Worm (Caenorhabditis elegans) whole organism, L4 larva: ENCODE results near the gene mmab-1.

ENCODE experiments used
- F26F4.8 ChIP-seq: fragments of 200-800 bp; sonication (Bioruptor generic); conservative IDR thresholded peaks from 2 replicates; pipeline ENCODE4 v1.3.6; 2022; ENCODE audit warnings: missing genetic modification characterization, missing compliant biosample characterization
- R02D3.7 ChIP-seq: fragments of 150-350 bp; sonication (generic microtip); optimal IDR thresholded peaks from 3 replicates; lab custom pipeline; 2014; ENCODE audit warnings: missing biosample characterization, missing genetic modification characterization
- T26A8.4 ChIP-seq: fragments of 200-800 bp; sonication (Bioruptor generic); IDR thresholded peaks from 2 replicates; pipeline ENCODE4 v1.3.6; 2022; ENCODE audit warnings: missing genetic modification characterization, missing compliant biosample characterization
- Y48G9A.11 ChIP-seq: fragments of 200-800 bp; sonication (Bioruptor generic); IDR thresholded peaks from 2 replicates; pipeline ENCODE4 v1.3.6; 2022; ENCODE audit warnings: missing genetic modification reagents, missing genetic modification characterization, missing compliant biosample characterization
- Y5F2A.4 ChIP-seq: fragments of 200-800 bp; sonication (Bioruptor generic); optimal IDR thresholded peaks from 2 replicates; lab custom pipeline; 2018; ENCODE audit warnings: mild to moderate bottlenecking, missing genetic modification characterization, missing compliant biosample characterization
- aha-1 ChIP-seq: fragments of 150-350 bp; peaks from one replicate; lab custom pipeline; 2014; ENCODE audit warnings: missing biosample characterization, missing genetic modification characterization
- arid-1 ChIP-seq: fragments of 200-800 bp; sonication (Bioruptor generic); conservative IDR thresholded peaks from 2 replicates; pipeline ENCODE4 v1.3.6; 2022; ENCODE audit warnings: missing genetic modification reagents, missing genetic modification characterization, missing compliant biosample characterization
- ceh-28 ChIP-seq: fragments of 150-350 bp; optimal IDR thresholded peaks from 2 replicates; lab custom pipeline; 2014; ENCODE audit warnings: missing biosample characterization, missing genetic modification reagents, missing genetic modification characterization
- ctbp-1 ChIP-seq: fragments of 200-800 bp; sonication (Bioruptor generic); IDR thresholded peaks from 2 replicates; pipeline ENCODE4 v1.3.6; 2022; ENCODE audit warnings: missing genetic modification reagents, missing genetic modification characterization, missing compliant biosample characterization
- daf-16 ChIP-seq, 3 experiments: sonication (generic microtip); optimal IDR thresholded peaks; 2 replicates each; lab custom pipeline; 2016 to 2017; ENCODE audit warnings: missing genetic modification characterization in 3 of 3, missing genetic modification reagents in 3 of 3, mild to moderate bottlenecking in 2 of 3, missing compliant biosample characterization in 2 of 3, missing biosample characterization in 1 of 3, moderate library complexity in 1 of 3
- daf-19 ChIP-seq: fragments of 200-800 bp; sonication (Bioruptor generic); conservative IDR thresholded peaks from 2 replicates; pipeline ENCODE4 v1.3.6; 2022; ENCODE audit warnings: missing genetic modification characterization, missing compliant biosample characterization
- dmd-8 ChIP-seq: fragments of 200-800 bp; sonication (Bioruptor generic); IDR thresholded peaks from 2 replicates; pipeline ENCODE4 v1.3.6; 2022; ENCODE audit warnings: missing genetic modification characterization, missing compliant biosample characterization
- duxl-1 ChIP-seq: sonication (generic microtip); optimal IDR thresholded peaks from 2 replicates; lab custom pipeline; 2016; ENCODE audit warnings: mild to moderate bottlenecking, missing genetic modification characterization, moderate library complexity, missing compliant biosample characterization; ENCODE audit not compliant: poor library complexity
- dve-1 ChIP-seq: sonication (generic microtip); optimal IDR thresholded peaks from 2 replicates; lab custom pipeline; 2017; ENCODE audit warnings: antibody characterized with exemption, mild to moderate bottlenecking, missing genetic modification characterization, missing compliant biosample characterization; ENCODE audit not compliant: insufficient read depth
- egl-43 ChIP-seq: fragments of 200-800 bp; sonication (Bioruptor generic); IDR thresholded peaks from 2 replicates; pipeline ENCODE4 v1.3.6; 2022; ENCODE audit warnings: missing genetic modification reagents, missing genetic modification characterization, missing compliant biosample characterization
- gei-8 ChIP-seq: fragments of 200-800 bp; sonication (Bioruptor generic); optimal IDR thresholded peaks from 2 replicates; lab custom pipeline; 2018; ENCODE audit warnings: mild to moderate bottlenecking, missing genetic modification characterization, missing compliant biosample characterization
- hif-1 ChIP-seq, 2 experiments: sonication (generic microtip); optimal IDR thresholded peaks; 2 replicates each; lab custom pipeline; 2016 to 2017; ENCODE audit warnings: missing compliant biosample characterization in 2 of 2, missing genetic modification characterization in 2 of 2, missing genetic modification reagents in 2 of 2, missing genotype in 2 of 2, mild to moderate bottlenecking in 1 of 2
- hlh-11 ChIP-seq: fragments of 200-800 bp; sonication (Bioruptor generic); optimal IDR thresholded peaks from 2 replicates; lab custom pipeline; 2018; ENCODE audit warnings: mild to moderate bottlenecking, missing genetic modification characterization, missing compliant biosample characterization
- hlh-30 ChIP-seq: sonication (generic microtip); optimal IDR thresholded peaks from 2 replicates; lab custom pipeline; 2017; ENCODE audit warnings: antibody characterized with exemption, mild to moderate bottlenecking, missing genetic modification characterization, missing compliant biosample characterization; ENCODE audit not compliant: insufficient read depth
- hmg-1.1 ChIP-seq: fragments of 200-800 bp; sonication (Bioruptor generic); IDR thresholded peaks from 2 replicates; pipeline ENCODE4 v1.3.6; 2022; ENCODE audit warnings: missing genetic modification reagents, missing genetic modification characterization, missing compliant biosample characterization
- lir-3 ChIP-seq: sonication (generic microtip); optimal IDR thresholded peaks from 2 replicates; lab custom pipeline; 2016; ENCODE audit warnings: mild to moderate bottlenecking, missing genetic modification characterization, missing compliant biosample characterization
- madf-9 ChIP-seq: fragments of 200-800 bp; sonication (Bioruptor generic); conservative IDR thresholded peaks from 2 replicates; pipeline ENCODE4 v1.3.6; 2022; ENCODE audit warnings: missing genetic modification reagents, missing genetic modification characterization, missing compliant biosample characterization
- mdl-1 ChIP-seq, 2 experiments: fragments of 150-350 bp in 1 of 2; sonication (generic microtip) in 1 of 2; optimal IDR thresholded peaks; 2 replicates each; lab custom pipeline; 2014 to 2017; ENCODE audit warnings: missing biosample characterization in 2 of 2, missing genetic modification characterization in 2 of 2
- mep-1 ChIP-seq: fragments of 150-350 bp; sonication (generic microtip); optimal IDR thresholded peaks from 3 replicates; lab custom pipeline; 2014; ENCODE audit warnings: missing biosample characterization, missing genetic modification characterization
- mes-2 ChIP-seq: sonication (generic microtip); optimal IDR thresholded peaks from 2 replicates; lab custom pipeline; 2016; ENCODE audit warnings: missing genotype, mild to moderate bottlenecking, missing genetic modification characterization, missing compliant biosample characterization; ENCODE audit not compliant: poor library complexity, severe bottlenecking
- mxl-3 ChIP-seq: fragments of 200-800 bp; sonication (Bioruptor generic); optimal IDR thresholded peaks from 2 replicates; lab custom pipeline; 2018; ENCODE audit warnings: mild to moderate bottlenecking, missing genetic modification characterization, missing compliant biosample characterization
- nhr-10 ChIP-seq: fragments of 150-350 bp; optimal IDR thresholded peaks from 2 replicates; lab custom pipeline; 2014; ENCODE audit warnings: missing biosample characterization, missing genetic modification characterization
- nhr-102 ChIP-seq: sonication (generic microtip); optimal IDR thresholded peaks from 2 replicates; lab custom pipeline; 2016; ENCODE audit warnings: mild to moderate bottlenecking, missing genetic modification characterization, moderate library complexity, missing compliant biosample characterization
- nhr-11 ChIP-seq: fragments of 150-350 bp; optimal IDR thresholded peaks from 2 replicates; lab custom pipeline; 2014; ENCODE audit warnings: missing biosample characterization, missing genetic modification characterization
- nhr-237 ChIP-seq: sonication (generic microtip); optimal IDR thresholded peaks from 2 replicates; lab custom pipeline; 2017; ENCODE audit warnings: missing biosample characterization, missing genetic modification characterization
- nhr-42 ChIP-seq: fragments of 200-800 bp; sonication (Bioruptor generic); IDR thresholded peaks from 2 replicates; pipeline ENCODE4 v1.3.6; 2022; ENCODE audit warnings: missing genetic modification characterization, missing compliant biosample characterization
- nhr-48 ChIP-seq: sonication (generic microtip); optimal IDR thresholded peaks from 2 replicates; lab custom pipeline; 2016; ENCODE audit warnings: mild to moderate bottlenecking, missing genetic modification characterization, missing compliant biosample characterization
- nhr-77 ChIP-seq: fragments of 150-350 bp; optimal IDR thresholded peaks from 2 replicates; lab custom pipeline; 2014; ENCODE audit warnings: missing biosample characterization, missing genetic modification characterization
- pha-4 ChIP-seq, 2 experiments: fragments of 150-350 bp in 1 of 2; fragments of 200-800 bp in 1 of 2; sonication (Bioruptor generic) in 1 of 2; IDR thresholded peaks in 1 of 2; optimal IDR thresholded peaks in 1 of 2; 2 replicates each; pipeline versions ENCODE4 v1.3.6 to Lab custom; 2014 to 2022; ENCODE audit warnings: missing genetic modification characterization in 2 of 2, missing genetic modification reagents in 2 of 2, missing biosample characterization in 1 of 2, missing compliant biosample characterization in 1 of 2
- php-3 ChIP-seq: fragments of 200-800 bp; sonication (Bioruptor generic); IDR thresholded peaks from 2 replicates; pipeline ENCODE4 v1.3.6; 2022; ENCODE audit warnings: missing genetic modification reagents, missing genetic modification characterization, missing compliant biosample characterization
- pqm-1 ChIP-seq: sonication (generic microtip); optimal IDR thresholded peaks from 2 replicates; lab custom pipeline; 2017; ENCODE audit warnings: missing biosample characterization, missing genetic modification characterization
- rbr-2 ChIP-seq: sonication (generic microtip); optimal IDR thresholded peaks from 2 replicates; lab custom pipeline; 2016; ENCODE audit warnings: missing genotype, missing genetic modification characterization, missing compliant biosample characterization
- sdz-12 ChIP-seq: fragments of 200-800 bp; sonication (Bioruptor generic); optimal IDR thresholded peaks from 2 replicates; lab custom pipeline; 2018; ENCODE audit warnings: mild to moderate bottlenecking, missing genetic modification characterization, missing compliant biosample characterization
- set-16 ChIP-seq: fragments of 200-800 bp; sonication (Bioruptor generic); IDR thresholded peaks from 2 replicates; pipeline ENCODE4 v1.3.6; 2022; ENCODE audit warnings: missing genetic modification reagents, missing genetic modification characterization, missing compliant biosample characterization
- skn-1 ChIP-seq: fragments of 150-350 bp; optimal IDR thresholded peaks from 2 replicates; lab custom pipeline; 2014; ENCODE audit warnings: missing biosample characterization, missing genetic modification characterization
- snpc-1.2 ChIP-seq: fragments of 200-800 bp; sonication (Bioruptor generic); IDR thresholded peaks from 2 replicates; pipeline ENCODE4 v1.3.6; 2022; ENCODE audit warnings: missing genetic modification reagents, missing genetic modification characterization, missing compliant biosample characterization
- unc-39 ChIP-seq: sonication (generic microtip); optimal IDR thresholded peaks from 2 replicates; lab custom pipeline; 2017; ENCODE audit warnings: missing biosample characterization, missing genetic modification characterization
- unc-62 ChIP-seq, 3 experiments: fragments of 150-350 bp in 1 of 3; sonication (generic microtip); optimal IDR thresholded peaks in 2 of 3; peaks in 1 of 3; 1 replicate in 1 of 3; 2 replicates in 2 of 3; lab custom pipeline; 2014 to 2017; ENCODE audit warnings: missing biosample characterization in 3 of 3, missing genetic modification characterization in 3 of 3, missing genetic modification reagents in 3 of 3, missing genotype in 1 of 3
- zag-1 ChIP-seq: fragments of 150-350 bp; optimal IDR thresholded peaks from 2 replicates; lab custom pipeline; 2014; ENCODE audit warnings: missing biosample characterization, missing genetic modification characterization
- zfp-3 ChIP-seq: fragments of 200-800 bp; sonication (Bioruptor generic); conservative IDR thresholded peaks from 2 replicates; pipeline ENCODE4 v1.3.6; 2022; ENCODE audit warnings: missing genetic modification reagents, missing genetic modification characterization, missing compliant biosample characterization

mmab-1 gene

DNA sequence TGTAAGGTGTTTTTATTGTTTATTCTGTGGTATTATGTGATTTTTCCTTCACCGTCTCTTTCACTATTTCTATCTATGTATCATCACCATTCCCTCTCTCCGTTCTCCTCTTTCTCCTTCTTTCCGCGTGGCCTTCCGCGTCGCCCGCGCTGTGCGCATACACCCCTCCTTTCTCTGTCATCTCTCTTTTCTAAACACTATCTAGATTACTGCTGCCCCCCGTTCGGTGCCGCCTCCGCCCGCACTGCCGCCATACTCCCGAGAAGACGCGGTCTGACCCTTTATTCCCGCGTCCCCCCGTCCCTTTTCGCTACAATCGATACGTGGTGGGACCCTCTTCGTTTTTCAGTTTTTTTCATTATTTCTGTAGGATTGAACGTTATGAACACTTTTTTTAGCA, 26.7 kb upstream of the mmab-1 start:
- TF ChIP-seq hlh-30 (tag; lab: Kevin White, UChicago) (peak; percentile 33), hif-1 (tag; optimal IDR thresholded peaks at IDR 0.05; lab: Kevin White, UChicago) (peak in 1 of 2 experiments; percentile 18), egl-43 (GFP tag; lab: Robert Waterston, UW) (0 out of 2 replicates have a peak, but pooled peaks have one; percentile 55), dve-1 (tag; lab: Kevin White, UChicago) (no peak), mdl-1 (tag; optimal IDR thresholded peaks at IDR 0.05; lab: Kevin White, UChicago) (peak; percentile 23 to 55), pqm-1 (tag; lab: Kevin White, UChicago) (no peak), nhr-237 (no peak), mxl-3 (GFP tag; lab: Kevin White, UChicago) (peak; percentile 30), skn-1 (tag; lab: Kevin White, UChicago) (no peak), mes-2 (tag; lab: Kevin White, UChicago) (peak; percentile 22), nhr-10 (tag; lab: Kevin White, UChicago) (no peak), sdz-12 (GFP tag; lab: Kevin White, UChicago) (no peak), pha-4 (GFP tag; IDR thresholded peaks at IDR 0.05; lab: Robert Waterston, UW) (0 out of 2 replicates have a peak, but pooled peaks have one; percentile 19), pha-4 (tag; optimal IDR thresholded peaks at IDR 0.05; lab: Kevin White, UChicago) (no peak), unc-39 (tag; lab: Kevin White, UChicago) (no peak), daf-16 (GFP tag; optimal IDR thresholded peaks at IDR 0.05; lab: Kevin White, UChicago) (no peak), daf-16 (tag; optimal IDR thresholded peaks at IDR 0.05; lab: Kevin White, UChicago) (peak; percentile 29), dmd-8 (GFP tag; lab: Robert Waterston, UW) (no peak), mep-1 (no peak), set-16 (GFP tag; lab: Robert Waterston, UW) (peak; percentile 81), snpc-1.2 (0 out of 2 replicates have a peak, but pooled peaks have one; percentile 17), ctbp-1 (no peak), T26A8.4 (peak; percentile 25), aha-1 (peak; percentile 97), hlh-11 (peak; percentile 47), hmg-1.1 (GFP tag; lab: Robert Waterston, UW) (peak; percentile 41), madf-9 (GFP tag; lab: Robert Waterston, UW) (peak; percentile 99)

DNA sequence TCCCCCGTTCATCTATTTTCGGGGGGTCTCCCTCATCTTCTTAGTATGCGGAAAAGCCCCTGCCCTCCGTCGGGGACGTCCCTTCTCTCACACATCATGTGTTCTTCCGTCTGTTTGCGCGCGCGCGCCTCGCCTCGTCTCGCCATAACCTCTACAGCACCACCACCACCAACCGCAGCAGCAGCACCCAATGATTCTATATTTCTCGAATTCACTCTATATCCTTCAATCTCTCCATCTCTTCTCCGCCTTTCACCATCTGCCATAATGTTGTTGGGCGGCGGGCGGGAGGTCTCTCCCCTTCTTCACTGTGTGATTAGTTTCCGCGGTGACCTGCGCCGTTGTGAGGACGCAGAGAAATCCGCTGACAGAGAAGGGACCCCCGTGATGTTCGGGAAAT, 25.4 kb upstream of the mmab-1 start:
- TF ChIP-seq mes-2 (tag; lab: Kevin White, UChicago) (peak; percentile 37), zag-1 (no peak), nhr-102 (tag; lab: Kevin White, UChicago) (no peak), F26F4.8 (GFP tag; lab: Robert Waterston, UW) (no peak), unc-62 (GFP tag; optimal IDR thresholded peaks at IDR 0.05 in 1 of 2; lab: Kevin White, UChicago) (no peak), unc-62 (tag; optimal IDR thresholded peaks at IDR 0.05; lab: Kevin White, UChicago) (no peak), zfp-3 (GFP tag; lab: Robert Waterston, UW) (no peak), madf-9 (GFP tag; lab: Robert Waterston, UW) (peak; percentile 78), set-16 (GFP tag; lab: Robert Waterston, UW) (peak; percentile 82), sdz-12 (GFP tag; lab: Kevin White, UChicago) (no peak), mep-1 (peak; percentile 27), mdl-1 (tag; optimal IDR thresholded peaks at IDR 0.05; lab: Kevin White, UChicago) (peak; percentile 11 to 34), egl-43 (GFP tag; lab: Robert Waterston, UW) (peak; percentile 42; the same call in 1 of the 2 replicates), Y5F2A.4 (GFP tag; lab: Kevin White, UChicago) (no peak), nhr-11 (no peak), nhr-77 (no peak), nhr-42 (0 out of 2 replicates have a peak, but pooled peaks have one; percentile 27), gei-8 (GFP tag; lab: Kevin White, UChicago) (peak; percentile 11), ceh-28 (tag; lab: Kevin White, UChicago) (no peak), arid-1 (GFP tag; lab: Robert Waterston, UW) (no peak), Y48G9A.11 (GFP tag; lab: Robert Waterston, UW) (0 out of 2 replicates have a peak, but pooled peaks have one; percentile 10), duxl-1 (tag; lab: Kevin White, UChicago) (no peak), hmg-1.1 (GFP tag; lab: Robert Waterston, UW) (peak; percentile 38; the same call in 1 of the 2 replicates), R02D3.7 (tag; lab: Kevin White, UChicago) (no peak), lir-3 (no peak), nhr-48 (tag; lab: Kevin White, UChicago) (no peak), php-3 (no peak), ctbp-1 (0 out of 2 replicates have a peak, but pooled peaks have one; percentile 30), daf-19 (no peak), hlh-30 (tag; lab: Kevin White, UChicago) (peak; percentile 82), aha-1 (peak; percentile 98), rbr-2 (tag; lab: Kevin White, UChicago) (peak; percentile 23), nhr-237 (no peak), hlh-11 (peak; percentile 36)
